Worm (Caenorhabditis elegans) whole organism, L1 larva: ENCODE measurements around the gene smc-3.
A peak's percentile ranks its signal among the peaks of the same experiment; 100 is the strongest.

Experiments
- elt-2 ChIP-seq: sonication (generic microtip); optimal IDR thresholded peaks from 2 replicates; lab custom pipeline; 2016; ENCODE audit warnings: missing genetic modification characterization, mild to moderate bottlenecking, inconsistent platforms, missing compliant biosample characterization, missing genetic modification reagents
- fkh-8 ChIP-seq: sonication (generic microtip); optimal IDR thresholded peaks from 2 replicates; lab custom pipeline; 2016; ENCODE audit warnings: mild to moderate bottlenecking, missing genetic modification characterization, missing compliant biosample characterization
- grh-1 ChIP-seq: fragments of 200-800 bp; sonication (Bioruptor generic); IDR thresholded peaks from 2 replicates; pipeline ENCODE4 v1.3.6; 2022; ENCODE audit warnings: missing genetic modification reagents, missing genetic modification characterization, missing compliant biosample characterization
- jun-1 ChIP-seq: fragments of 150-350 bp; optimal IDR thresholded peaks from 2 replicates; lab custom pipeline; 2014; ENCODE audit warnings: missing biosample characterization, missing genetic modification reagents, missing genetic modification characterization
- lin-13 ChIP-seq: fragments of 150-350 bp; optimal IDR thresholded peaks from 2 replicates; lab custom pipeline; 2014; ENCODE audit warnings: missing biosample characterization, missing genetic modification reagents, missing genetic modification characterization
- lin-39 ChIP-seq: fragments of 150-350 bp; optimal IDR thresholded peaks from 2 replicates; lab custom pipeline; 2014; ENCODE audit warnings: missing biosample characterization, missing genetic modification reagents, missing genetic modification characterization
- mdl-1 ChIP-seq, 2 experiments: fragments of 150-350 bp; optimal IDR thresholded peaks; 2 replicates each; lab custom pipeline; 2014 to 2017; ENCODE audit warnings: missing biosample characterization in 2 of 2, missing genetic modification characterization in 2 of 2, inconsistent platforms in 1 of 2
- nhr-77 ChIP-seq: fragments of 150-350 bp; optimal IDR thresholded peaks from 2 replicates; lab custom pipeline; 2014; ENCODE audit warnings: missing biosample characterization, missing genetic modification characterization
- rnt-1 ChIP-seq: sonication (generic microtip); optimal IDR thresholded peaks from 2 replicates; lab custom pipeline; 2016; ENCODE audit warnings: mild to moderate bottlenecking, missing genetic modification characterization, moderate library complexity, missing compliant biosample characterization
- snpc-4 ChIP-seq: fragments of 150-350 bp; optimal IDR thresholded peaks from 2 replicates; lab custom pipeline; 2014; ENCODE audit warnings: missing biosample characterization, missing genetic modification characterization
- sup-37 ChIP-seq: fragments of 200-800 bp; sonication (Bioruptor generic); optimal IDR thresholded peaks from 2 replicates; lab custom pipeline; 2018; ENCODE audit warnings: mild to moderate bottlenecking, missing genetic modification characterization, missing compliant biosample characterization
- unc-130 ChIP-seq: fragments of 150-350 bp; optimal IDR thresholded peaks from 2 replicates; lab custom pipeline; 2017; ENCODE audit warnings: missing biosample characterization, missing genetic modification characterization, inconsistent platforms
- unc-86 ChIP-seq: sonication (generic microtip); optimal IDR thresholded peaks from 2 replicates; lab custom pipeline; 2016; ENCODE audit warnings: missing genetic modification characterization, missing compliant biosample characterization

DNA sequence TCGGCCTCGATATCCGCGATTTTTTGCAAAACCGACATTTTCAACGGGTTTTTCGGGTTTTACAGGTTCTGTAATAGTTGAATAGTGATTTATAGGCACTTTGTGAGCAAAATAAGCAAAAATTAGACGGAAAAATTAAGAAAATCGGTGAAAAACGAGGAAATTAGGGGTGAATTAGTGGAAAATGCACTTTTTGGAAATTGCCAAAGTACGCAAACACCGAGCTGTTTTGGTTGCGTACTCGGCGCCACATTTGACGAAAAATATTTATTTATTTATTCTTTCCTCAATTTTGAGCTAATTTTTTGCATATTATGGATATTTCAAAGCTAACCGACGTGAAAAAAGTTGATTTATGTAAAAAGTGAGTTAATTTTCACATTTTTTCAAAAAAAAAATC, 52.3 kb downstream of the smc-3 start, which contains the start of the genes T28D6.6 and pen-2:
- TF ChIP-seq mdl-1 (tag; optimal IDR thresholded peaks at IDR 0.05; lab: Kevin White, UChicago) (no peak), unc-130 (tag; lab: Kevin White, UChicago) (peak; percentile 75), snpc-4 (no peak), elt-2 (tag; lab: Kevin White, UChicago) (no peak), fkh-8 (tag; lab: Kevin White, UChicago) (no peak), grh-1 (GFP tag; lab: Robert Waterston, UW) (no peak), rnt-1 (tag; lab: Kevin White, UChicago) (no peak), nhr-77 (tag; lab: Kevin White, UChicago) (no peak), lin-39 (tag; lab: Kevin White, UChicago) (peak; percentile 16), unc-86 (tag; lab: Kevin White, UChicago) (peak; percentile 20), sup-37 (GFP tag; lab: Kevin White, UChicago) (no peak), lin-13 (GFP tag; lab: Kevin White, UChicago) (no peak), jun-1 (tag; lab: Kevin White, UChicago) (no peak)
